Fruit fly (Drosophila melanogaster): ENCODE data around the gene CG10862.
A peak's percentile ranks its signal among the peaks of the same experiment; 100 is the strongest.

The CG10862 gene

dm6 chr3L:3612582-3613285 is 41.8 kb downstream of the CG10862 start (continued):
- no peak for TF ChIP-seq fkh (GFP tag; optimal IDR thresholded peaks at IDR 0.05)
- TF ChIP-seq Sox14 (GFP tag; optimal IDR thresholded peaks at IDR 0.05): peak; percentile 38
- peak; percentile 20 for TF ChIP-seq CG11762 (GFP tag; optimal IDR thresholded peaks at IDR 0.05; ENCODE audit: insufficient read depth)
- peak; percentile 39 for TF ChIP-seq CG11902 (GFP tag; optimal IDR thresholded peaks at IDR 0.05)
- TF ChIP-seq CG11294 (GFP tag; IDR thresholded peaks at IDR 0.05): no peak
- no peak for TF ChIP-seq CG6163 (GFP tag; IDR thresholded peaks at IDR 0.05)
- peak; percentile 61 for TF ChIP-seq acj6 (GFP tag; optimal IDR thresholded peaks at IDR 0.05)
- no peak for TF ChIP-seq dac (GFP tag; optimal IDR thresholded peaks at IDR 0.05)
- TF ChIP-seq pdm3 (GFP tag; optimal IDR thresholded peaks at IDR 0.05): peak; percentile 48
- TF ChIP-seq topi (GFP tag; optimal IDR thresholded peaks at IDR 0.05): peak; percentile 72
- TF ChIP-seq salr (GFP tag; optimal IDR thresholded peaks at IDR 0.05): peak in 1 of 2 experiments; percentile 39
- peak; percentile 17 for TF ChIP-seq CG6808 (GFP tag; optimal IDR thresholded peaks at IDR 0.05)
- TF ChIP-seq Hr38 (GFP tag; optimal IDR thresholded peaks at IDR 0.05): no peak
- peak; percentile 39 for TF ChIP-seq cyc (GFP tag; optimal IDR thresholded peaks at IDR 0.05)
- peak; percentile 69 for TF ChIP-seq Met (GFP tag; optimal IDR thresholded peaks at IDR 0.05)
- peak; percentile 20 for TF ChIP-seq CG10669 (GFP tag; optimal IDR thresholded peaks at IDR 0.05)
- TF ChIP-seq Ets21C (GFP tag; optimal IDR thresholded peaks at IDR 0.05): peak; percentile 39
- TF ChIP-seq CG8319 (GFP tag; optimal IDR thresholded peaks at IDR 0.05): no peak
- peak; percentile 67 for TF ChIP-seq lz (GFP tag; optimal IDR thresholded peaks at IDR 0.05)
- TF ChIP-seq CG34406 (GFP tag; optimal IDR thresholded peaks at IDR 0.05): peak; percentile 58
- TF ChIP-seq net (GFP tag; optimal IDR thresholded peaks at IDR 0.05): peak; percentile 63
- TF ChIP-seq Hr39 (GFP tag; optimal IDR thresholded peaks at IDR 0.05): peak; percentile 64
- no peak for TF ChIP-seq Gug (GFP tag; IDR thresholded peaks at IDR 0.05)
- no peak for TF ChIP-seq CG8119 (GFP tag; IDR thresholded peaks at IDR 0.05)
- peak; percentile 0 for TF ChIP-seq fd59A (GFP tag; optimal IDR thresholded peaks at IDR 0.05)
- TF ChIP-seq Lpt (GFP tag; optimal IDR thresholded peaks at IDR 0.05): no peak
- TF ChIP-seq vri (GFP tag; optimal IDR thresholded peaks at IDR 0.05): no peak
- TF ChIP-seq CG1621 (tag; optimal IDR thresholded peaks at IDR 0.05): no peak
- peak; percentile 18 for TF ChIP-seq Ets96B (tag; optimal IDR thresholded peaks at IDR 0.05)

dm6 chr3L:3611892-3612291 is 42.7 kb downstream of the CG10862 start, which contains the start of gene CG10359:
Gene CG10359, plus strand, starts transcription at chr3L:3612192.
- TF ChIP-seq CG3032 (tag; optimal IDR thresholded peaks at IDR 0.05) (no peak), esn (GFP tag; optimal IDR thresholded peaks at IDR 0.05) (no peak), CG6854 (GFP tag; optimal IDR thresholded peaks at IDR 0.05) (no peak), Sox14 (GFP tag; optimal IDR thresholded peaks at IDR 0.05) (no peak), CG15336 (GFP tag; IDR thresholded peaks at IDR 0.05) (peak; percentile 20; the same call in 1 of the 2 replicates), fkh (GFP tag; optimal IDR thresholded peaks at IDR 0.05) (peak; percentile 53)

dm6 chr3L:3606986-3607385 is 47.6 kb downstream of the CG10862 start:
- TF ChIP-seq Hr38 (GFP tag; optimal IDR thresholded peaks at IDR 0.05) (no peak), spab (GFP tag; optimal IDR thresholded peaks at IDR 0.05) (no peak), lz (GFP tag; optimal IDR thresholded peaks at IDR 0.05) (no peak), Hr4 (GFP tag; optimal IDR thresholded peaks at IDR 0.05) (peak; percentile 36), CG3919 (GFP tag; optimal IDR thresholded peaks at IDR 0.05) (no peak), net (GFP tag; optimal IDR thresholded peaks at IDR 0.05) (no peak), CG9139 (GFP tag; optimal IDR thresholded peaks at IDR 0.05) (no peak), CG10669 (GFP tag; optimal IDR thresholded peaks at IDR 0.05) (no peak), Lpt (GFP tag; optimal IDR thresholded peaks at IDR 0.05) (no peak), CG1621 (tag; optimal IDR thresholded peaks at IDR 0.05) (no peak), CG32006 (GFP tag; optimal IDR thresholded peaks at IDR 0.05) (no peak), pdm3 (GFP tag; optimal IDR thresholded peaks at IDR 0.05) (no peak), Ets96B (tag; optimal IDR thresholded peaks at IDR 0.05) (no peak), Met (GFP tag; optimal IDR thresholded peaks at IDR 0.05) (no peak), Hr39 (GFP tag; optimal IDR thresholded peaks at IDR 0.05) (peak; percentile 9), CG6163 (GFP tag; IDR thresholded peaks at IDR 0.05) (0 out of 3 replicates have a peak, but pooled peaks have one; percentile 35), Blimp-1 (GFP tag; optimal IDR thresholded peaks at IDR 0.05) (no peak), CG6792 (GFP tag; optimal IDR thresholded peaks at IDR 0.05) (no peak), topi (GFP tag; optimal IDR thresholded peaks at IDR 0.05) (no peak), Eip78C (GFP tag) (peak; percentile 67), dac (GFP tag; optimal IDR thresholded peaks at IDR 0.05) (no peak), cyc (GFP tag; optimal IDR thresholded peaks at IDR 0.05) (no peak), fkh (GFP tag; optimal IDR thresholded peaks at IDR 0.05) (no peak), OdsH (GFP tag; optimal IDR thresholded peaks at IDR 0.05) (peak; percentile 8), CG11762 (GFP tag; optimal IDR thresholded peaks at IDR 0.05; ENCODE audit: insufficient read depth) (no peak), vri (GFP tag; optimal IDR thresholded peaks at IDR 0.05) (no peak), CG11294 (GFP tag; IDR thresholded peaks at IDR 0.05) (no peak), svp (GFP tag) (peak; percentile 40), Gug (GFP tag; IDR thresholded peaks at IDR 0.05) (no peak), CG8319 (GFP tag; optimal IDR thresholded peaks at IDR 0.05) (no peak), CG8119 (GFP tag; IDR thresholded peaks at IDR 0.05) (no peak), CG15336 (GFP tag; IDR thresholded peaks at IDR 0.05) (peak; percentile 55), Sox15 (GFP tag; optimal IDR thresholded peaks at IDR 0.05) (no peak)

All from whole organism, prepupa.